Worm (Caenorhabditis elegans) whole organism, L1 larva: ENCODE data around the gene R05H11.1.

Experiments used
- C04F5.9 ChIP-seq: sonication (generic microtip); optimal IDR thresholded peaks from 2 replicates; lab custom pipeline; 2016; ENCODE audit warnings: missing genetic modification characterization, missing compliant biosample characterization
- aha-1 ChIP-seq: fragments of 150-350 bp; optimal IDR thresholded peaks from 2 replicates; lab custom pipeline; 2014; ENCODE audit warnings: missing biosample characterization, missing genetic modification characterization
- aly-2 ChIP-seq: fragments of 150-350 bp; optimal IDR thresholded peaks from 2 replicates; lab custom pipeline; 2014; ENCODE audit warnings: missing biosample characterization, missing genetic modification characterization
- ceh-63 ChIP-seq: fragments of 200-800 bp; sonication (Bioruptor generic); optimal IDR thresholded peaks from 2 replicates; lab custom pipeline; 2018; ENCODE audit warnings: mild to moderate bottlenecking, missing genetic modification characterization, missing compliant biosample characterization
- ceh-82 ChIP-seq, 3 experiments: fragments of 150-350 bp in 1 of 3; sonication (generic microtip) in 2 of 3; optimal IDR thresholded peaks; 2 replicates each; lab custom pipeline; 2014 to 2017; ENCODE audit warnings: missing biosample characterization in 3 of 3, missing genetic modification characterization in 3 of 3
- ceh-90 ChIP-seq: sonication (generic microtip); optimal IDR thresholded peaks from 2 replicates; lab custom pipeline; 2016; ENCODE audit warnings: missing genetic modification characterization, missing compliant biosample characterization
- ces-1 ChIP-seq: fragments of 150-350 bp; optimal IDR thresholded peaks from 2 replicates; lab custom pipeline; 2014; ENCODE audit warnings: missing biosample characterization, missing genetic modification reagents, missing genetic modification characterization
- elt-3 ChIP-seq, 6 experiments: fragments of 150-350 bp in 1 of 6; sonication (generic microtip); optimal IDR thresholded peaks; 2 replicates each; lab custom pipeline; 2017 to 2018; ENCODE audit warnings: missing biosample characterization in 6 of 6, missing genetic modification characterization in 6 of 6, inconsistent platforms in 1 of 6
- ets-5 ChIP-seq: fragments of 200-800 bp; sonication (Bioruptor generic); IDR thresholded peaks from 2 replicates; pipeline ENCODE4 v1.3.6; 2022; ENCODE audit warnings: missing genetic modification characterization, missing compliant biosample characterization
- fkh-10 ChIP-seq: sonication (generic microtip); optimal IDR thresholded peaks from 2 replicates; lab custom pipeline; 2017; ENCODE audit warnings: missing biosample characterization, missing genetic modification reagents, missing genetic modification characterization
- fos-1 ChIP-seq: fragments of 150-350 bp; optimal IDR thresholded peaks from 2 replicates; lab custom pipeline; 2014; ENCODE audit warnings: missing biosample characterization, missing genetic modification characterization
- grh-1 ChIP-seq: fragments of 200-800 bp; sonication (Bioruptor generic); IDR thresholded peaks from 2 replicates; pipeline ENCODE4 v1.3.6; 2022; ENCODE audit warnings: missing genetic modification reagents, missing genetic modification characterization, missing compliant biosample characterization
- hlh-17 ChIP-seq: fragments of 200-800 bp; sonication (Bioruptor generic); optimal IDR thresholded peaks from 2 replicates; lab custom pipeline; 2018; ENCODE audit warnings: missing genetic modification characterization, mild to moderate bottlenecking, missing compliant biosample characterization, moderate library complexity, borderline replicate concordance
- hlh-4 ChIP-seq: sonication (generic microtip); optimal IDR thresholded peaks from 2 replicates; lab custom pipeline; 2016; ENCODE audit warnings: mild to moderate bottlenecking, missing genetic modification characterization, missing compliant biosample characterization
- hpl-2 ChIP-seq: fragments of 150-350 bp; optimal IDR thresholded peaks from 2 replicates; lab custom pipeline; 2014; ENCODE audit warnings: missing biosample characterization, missing genetic modification reagents, missing genetic modification characterization
- irx-1 ChIP-seq: sonication (generic microtip); optimal IDR thresholded peaks from 2 replicates; lab custom pipeline; 2016; ENCODE audit warnings: missing genetic modification characterization, missing compliant biosample characterization
- lin-13 ChIP-seq: fragments of 150-350 bp; optimal IDR thresholded peaks from 2 replicates; lab custom pipeline; 2014; ENCODE audit warnings: missing biosample characterization, missing genetic modification reagents, missing genetic modification characterization
- lin-14 ChIP-seq: fragments of 200-800 bp; sonication (Bioruptor generic); optimal IDR thresholded peaks from 2 replicates; lab custom pipeline; 2018; ENCODE audit warnings: mild to moderate bottlenecking, missing genetic modification characterization, moderate library complexity, missing compliant biosample characterization
- mab-9 ChIP-seq: fragments of 200-800 bp; sonication (Bioruptor generic); IDR thresholded peaks from 2 replicates; pipeline ENCODE4 v1.3.6; 2022; ENCODE audit warnings: missing genetic modification reagents, missing genetic modification characterization, missing compliant biosample characterization
- mep-1 ChIP-seq: fragments of 150-350 bp; optimal IDR thresholded peaks from 2 replicates; lab custom pipeline; 2014; ENCODE audit warnings: missing biosample characterization, missing genetic modification characterization
- nhr-19 ChIP-seq: fragments of 200-800 bp; sonication (Bioruptor generic); conservative IDR thresholded peaks from 2 replicates; pipeline ENCODE4 v1.3.6; 2022; ENCODE audit warnings: missing genetic modification characterization, missing compliant biosample characterization
- nhr-20 ChIP-seq: sonication (generic microtip); optimal IDR thresholded peaks from 2 replicates; lab custom pipeline; 2016; ENCODE audit warnings: mild to moderate bottlenecking, missing genetic modification characterization, missing compliant biosample characterization
- nhr-237 ChIP-seq: fragments of 150-350 bp; optimal IDR thresholded peaks from 2 replicates; lab custom pipeline; 2014; ENCODE audit warnings: missing biosample characterization, missing genetic modification characterization
- nhr-47 ChIP-seq: sonication (generic microtip); optimal IDR thresholded peaks from 2 replicates; lab custom pipeline; 2016; ENCODE audit warnings: mild to moderate bottlenecking, missing genetic modification characterization, moderate library complexity, missing compliant biosample characterization
- nhr-84 ChIP-seq: sonication (generic microtip); optimal IDR thresholded peaks from 2 replicates; lab custom pipeline; 2017; ENCODE audit warnings: missing biosample characterization, missing genetic modification characterization
- nhr-85 ChIP-seq: sonication (generic microtip); peaks from one replicate; lab custom pipeline; 2016; ENCODE audit warnings: missing genetic modification characterization, inconsistent platforms, missing compliant biosample characterization
- nhr-90 ChIP-seq: sonication (generic microtip); optimal IDR thresholded peaks from 2 replicates; lab custom pipeline; 2016; ENCODE audit warnings: mild to moderate bottlenecking, missing genetic modification characterization, missing compliant biosample characterization; ENCODE audit not compliant: poor library complexity
- rnt-1 ChIP-seq: sonication (generic microtip); optimal IDR thresholded peaks from 2 replicates; lab custom pipeline; 2016; ENCODE audit warnings: mild to moderate bottlenecking, missing genetic modification characterization, moderate library complexity, missing compliant biosample characterization
- skn-1 ChIP-seq: fragments of 150-350 bp; optimal IDR thresholded peaks from 2 replicates; lab custom pipeline; 2014; ENCODE audit warnings: missing biosample characterization, missing genetic modification characterization
- snpc-4 ChIP-seq: fragments of 150-350 bp; optimal IDR thresholded peaks from 2 replicates; lab custom pipeline; 2014; ENCODE audit warnings: missing biosample characterization, missing genetic modification characterization
- sptf-1 ChIP-seq: fragments of 150-350 bp; optimal IDR thresholded peaks from 2 replicates; lab custom pipeline; 2014; ENCODE audit warnings: missing biosample characterization, missing genetic modification characterization
- unc-130 ChIP-seq: fragments of 150-350 bp; optimal IDR thresholded peaks from 2 replicates; lab custom pipeline; 2017; ENCODE audit warnings: missing biosample characterization, missing genetic modification characterization, inconsistent platforms
- unc-62 ChIP-seq: fragments of 150-350 bp; optimal IDR thresholded peaks from 2 replicates; lab custom pipeline; 2014; ENCODE audit warnings: missing biosample characterization, missing genetic modification reagents, missing genetic modification characterization
- unc-86 ChIP-seq: sonication (generic microtip); optimal IDR thresholded peaks from 2 replicates; lab custom pipeline; 2016; ENCODE audit warnings: missing genetic modification characterization, missing compliant biosample characterization
- vab-15 ChIP-seq: sonication (generic microtip); optimal IDR thresholded peaks from 2 replicates; lab custom pipeline; 2017; ENCODE audit warnings: missing genotype, mild to moderate bottlenecking, missing genetic modification characterization, missing compliant biosample characterization
- ztf-4 ChIP-seq: fragments of 150-350 bp; optimal IDR thresholded peaks from 2 replicates; lab custom pipeline; 2014; ENCODE audit warnings: missing biosample characterization, missing genetic modification characterization

The R05H11.1 gene

ce11 chrIII:6826137-6826536 lies 30.7 kb downstream of the R05H11.1 start:
- TF ChIP-seq nhr-237 (tag; lab: Kevin White, UChicago) (no peak), mab-9 (GFP tag; lab: Robert Waterston, UW) (no peak), ztf-4 (tag; lab: Kevin White, UChicago) (no peak), lin-13 (GFP tag; lab: Kevin White, UChicago) (no peak), irx-1 (tag; lab: Kevin White, UChicago) (no peak), ces-1 (GFP tag; lab: Kevin White, UChicago) (no peak), hlh-4 (tag; lab: Kevin White, UChicago) (no peak), rnt-1 (no peak)

DNA sequence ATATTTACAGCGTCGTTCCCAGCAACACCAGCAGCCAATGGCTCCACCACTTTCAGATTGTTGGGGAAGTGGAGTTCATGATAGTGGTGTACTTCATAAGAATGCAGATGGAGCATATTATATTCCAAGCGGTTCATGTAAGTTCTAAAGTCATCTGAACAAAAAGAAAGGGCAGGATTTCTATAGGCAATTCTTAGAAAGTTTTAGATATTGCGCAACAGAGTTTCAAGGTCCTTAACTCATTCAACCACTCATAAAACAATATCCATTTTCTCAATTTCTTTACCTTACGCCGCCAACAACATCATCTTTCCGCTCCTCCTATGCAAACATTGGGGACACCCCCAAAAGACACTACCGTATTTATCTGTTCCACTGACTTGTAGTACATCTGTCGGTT lies 35.9 kb downstream of the R05H11.1 start:
- TF ChIP-seq rnt-1 (no peak), nhr-20 (tag; lab: Kevin White, UChicago) (no peak), fkh-10 (GFP tag; lab: Kevin White, UChicago) (no peak)

DNA sequence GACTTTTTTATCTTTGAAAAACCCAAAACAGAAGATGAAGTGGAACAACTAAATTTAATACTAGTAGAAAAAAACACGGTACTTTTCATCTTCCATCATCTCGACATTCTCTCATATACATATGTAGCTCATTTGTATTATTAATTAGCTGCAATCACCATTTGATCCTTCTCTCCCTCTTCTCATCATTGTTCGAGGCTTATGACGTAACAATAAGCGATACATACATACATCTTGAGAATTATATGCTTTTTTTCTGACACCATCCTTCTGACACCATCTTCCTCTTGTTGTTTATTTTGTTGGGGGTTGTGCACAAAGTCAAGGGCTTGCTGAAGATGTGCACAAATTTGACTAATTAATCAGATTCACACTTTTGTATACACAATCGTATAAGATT lies 41.9 kb downstream of the R05H11.1 start:
- TF ChIP-seq grh-1 (GFP tag; lab: Robert Waterston, UW) (no peak), fkh-10 (GFP tag; lab: Kevin White, UChicago) (no peak), C04F5.9 (tag; lab: Kevin White, UChicago) (no peak), aly-2 (tag; lab: Kevin White, UChicago) (no peak), mep-1 (tag; lab: Kevin White, UChicago) (no peak), hpl-2 (GFP tag; lab: Kevin White, UChicago) (no peak), lin-14 (GFP tag; lab: Kevin White, UChicago) (no peak), unc-86 (tag; lab: Kevin White, UChicago) (no peak), nhr-90 (tag; lab: Kevin White, UChicago) (no peak), nhr-84 (tag; lab: Kevin White, UChicago) (no peak), skn-1 (tag; lab: Kevin White, UChicago) (no peak), vab-15 (tag; lab: Kevin White, UChicago) (no peak)
- TF ChIP-seq, all 84 proteins: peak for 0

DNA sequence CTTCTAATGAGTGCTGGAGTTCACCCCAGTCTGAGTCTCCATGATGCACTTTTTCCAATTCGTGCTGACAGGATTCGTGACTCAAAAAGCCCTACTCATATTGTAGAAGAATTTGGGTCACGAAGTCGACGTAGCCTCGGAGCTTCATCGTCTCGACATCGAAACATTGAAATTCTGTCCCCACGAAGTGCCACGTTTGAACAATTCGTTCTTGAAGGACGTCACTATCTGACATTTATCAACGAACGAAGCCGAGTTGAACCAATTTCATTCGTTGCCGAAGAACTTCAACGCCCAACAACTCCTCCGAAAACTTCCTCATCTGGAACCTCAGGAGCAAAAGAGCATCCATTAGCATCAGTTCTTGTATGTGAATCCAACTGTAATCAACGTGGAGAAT lies 43.7 kb downstream of the R05H11.1 start:
- no peak for TF ChIP-seq sptf-1 (tag; lab: Kevin White, UChicago)
- no peak for TF ChIP-seq nhr-20 (tag; lab: Kevin White, UChicago)
- TF ChIP-seq nhr-84 (tag; lab: Kevin White, UChicago) = no peak
- no peak for TF ChIP-seq unc-130 (tag; lab: Kevin White, UChicago)
- no peak for TF ChIP-seq snpc-4
- TF ChIP-seq hlh-17 (GFP tag; lab: Kevin White, UChicago) = no peak
- no peak for TF ChIP-seq unc-62 (GFP tag; lab: Kevin White, UChicago)
- TF ChIP-seq fkh-10 (GFP tag; lab: Kevin White, UChicago) = no peak
- no peak for TF ChIP-seq nhr-47
- no peak for TF ChIP-seq ceh-90 (tag; lab: Kevin White, UChicago)
- no peak for TF ChIP-seq nhr-85 (tag; lab: Kevin White, UChicago)
- no peak for TF ChIP-seq elt-3 (tag; optimal IDR thresholded peaks at IDR 0.05; lab: Kevin White, UChicago)
- TF ChIP-seq ets-5 (GFP tag; lab: Robert Waterston, UW) = no peak
- no peak for TF ChIP-seq ceh-82 (tag; optimal IDR thresholded peaks at IDR 0.05; lab: Kevin White, UChicago)
- TF ChIP-seq aha-1 (tag; lab: Kevin White, UChicago) = no peak
- no peak for TF ChIP-seq fos-1 (tag; lab: Kevin White, UChicago)
- TF ChIP-seq lin-13 (GFP tag; lab: Kevin White, UChicago) = no peak
- no peak for TF ChIP-seq nhr-19
- no peak for TF ChIP-seq ceh-63 (GFP tag; lab: Kevin White, UChicago)
- TF ChIP-seq C04F5.9 (tag; lab: Kevin White, UChicago) = no peak
